Fruit fly (Drosophila melanogaster) whole organism, prepupa: ENCODE data around the gene CG2604.

ENCODE experiments used
- Blimp-1 ChIP-seq: fragments of 200-800 bp; sonication (Bioruptor generic); optimal IDR thresholded peaks from 3 replicates; lab custom pipeline; 2017; ENCODE audit warnings: missing biosample characterization, missing genetic modification characterization, mild to moderate bottlenecking, moderate library complexity, missing genetic modification reagents
- CG15336 ChIP-seq: fragments of 200-800 bp; sonication (Bioruptor generic); IDR thresholded peaks from 2 replicates; pipeline ENCODE4 v1.3.6; 2022; ENCODE audit warnings: missing biosample characterization, missing genetic modification characterization
- CG6808 ChIP-seq: fragments of 200-800 bp; sonication (Bioruptor generic); optimal IDR thresholded peaks from 3 replicates; lab custom pipeline; 2017; ENCODE audit warnings: missing biosample characterization, missing genetic modification characterization, mild to moderate bottlenecking, moderate library complexity, missing genetic modification reagents
- CG6854 ChIP-seq: fragments of 200-800 bp; sonication (Bioruptor generic); optimal IDR thresholded peaks from 2 replicates; lab custom pipeline; 2017; ENCODE audit warnings: missing biosample characterization, mild to moderate bottlenecking, missing genetic modification characterization
- CG8319 ChIP-seq: fragments of 200-800 bp; sonication (Bioruptor generic); optimal IDR thresholded peaks from 3 replicates; lab custom pipeline; 2016; ENCODE audit warnings: missing biosample characterization, missing genetic modification characterization
- CG8632 ChIP-seq: fragments of 200-800 bp; sonication (Bioruptor generic); optimal IDR thresholded peaks from 3 replicates; lab custom pipeline; 2016; ENCODE audit warnings: missing biosample characterization, missing genetic modification characterization
- CG9139 ChIP-seq: fragments of 200-800 bp; sonication (Bioruptor generic); optimal IDR thresholded peaks from 3 replicates; lab custom pipeline; 2017; ENCODE audit warnings: missing biosample characterization, mild to moderate bottlenecking, missing genetic modification characterization
- Met ChIP-seq: fragments of 200-800 bp; sonication (Bioruptor generic); optimal IDR thresholded peaks from 3 replicates; lab custom pipeline; 2016; ENCODE audit warnings: missing biosample characterization, missing genetic modification characterization
- Smox ChIP-seq: fragments of 200-800 bp; sonication (Bioruptor generic); optimal IDR thresholded peaks from 3 replicates; lab custom pipeline; 2016; ENCODE audit warnings: missing biosample characterization, missing genetic modification characterization
- acj6 ChIP-seq: fragments of 200-800 bp; sonication (Bioruptor generic); optimal IDR thresholded peaks from 3 replicates; lab custom pipeline; 2016; ENCODE audit warnings: missing biosample characterization, missing genetic modification characterization
- salr ChIP-seq, 2 experiments: fragments of 200-800 bp; sonication (Bioruptor generic); optimal IDR thresholded peaks; 3 replicates each; lab custom pipeline; 2016 to 2018; ENCODE audit warnings: missing biosample characterization in 2 of 2, missing genetic modification characterization in 2 of 2, mild to moderate bottlenecking in 1 of 2

DNA sequence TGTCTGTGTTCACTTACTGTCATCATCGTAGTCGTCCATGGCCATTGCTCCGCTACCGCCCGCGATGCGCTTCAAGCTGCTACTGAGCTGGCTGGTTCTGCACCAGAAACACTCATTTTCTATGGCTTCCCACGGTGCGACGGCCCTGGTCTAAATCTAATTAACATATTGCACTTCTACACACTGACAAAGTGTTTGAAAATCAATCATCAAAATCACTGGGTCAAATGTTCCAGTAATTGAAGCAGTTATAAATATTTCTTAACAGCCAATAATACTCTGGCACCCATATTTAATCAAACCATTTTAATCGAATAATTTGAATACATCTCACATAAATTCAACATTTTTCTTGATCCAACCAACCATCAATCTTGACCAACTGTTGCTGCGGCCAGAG is 14.1 kb upstream of the CG2604 start, which contains the start of gene rtp:
- TF ChIP-seq CG8319 (GFP tag; lab: Kevin White, UChicago) (no peak), CG8632 (GFP tag; lab: Kevin White, UChicago) (no peak), CG6854 (GFP tag; lab: Kevin White, UChicago) (no peak), Met (GFP tag; lab: Kevin White, UChicago) (no peak), acj6 (GFP tag; lab: Kevin White, UChicago) (no peak), salr (GFP tag; optimal IDR thresholded peaks at IDR 0.05; lab: Kevin White, UChicago) (no peak), Smox (GFP tag; lab: Kevin White, UChicago) (no peak), CG9139 (GFP tag; lab: Kevin White, UChicago) (no peak), CG6808 (no peak), CG15336 (GFP tag; lab: Robert Waterston, UW) (no peak), Blimp-1 (GFP tag; lab: Kevin White, UChicago) (no peak)
